Worm (Caenorhabditis elegans): ENCODE data around the gene cpin-1.

Gene cpin-1

DNA sequence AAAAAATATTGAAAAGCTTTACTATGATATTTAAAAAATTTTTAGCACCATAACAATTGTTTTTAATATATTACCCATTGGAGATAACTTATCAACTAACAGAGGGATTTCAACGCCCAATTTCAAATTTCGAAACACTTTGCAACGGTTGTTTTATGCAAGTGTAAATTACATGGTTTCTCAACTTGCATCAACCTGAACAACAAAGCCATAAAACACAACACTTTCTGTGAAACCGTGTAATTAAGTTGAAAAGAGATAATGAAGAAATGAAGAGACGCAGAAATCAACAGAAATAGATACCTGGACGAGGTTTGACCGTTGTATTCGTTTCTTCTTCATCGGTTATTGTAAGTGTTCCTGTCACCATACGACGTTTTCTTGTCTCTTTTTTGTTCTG lies at the start of gene cpin-1:
Gene cpin-1, plus strand, starts transcription at position 301 of the 400 bp plus-strand sequence.
- TF ChIP-seq ama-1 (optimal IDR thresholded peaks at IDR 0.05) (no peak), hnd-1 (tag; optimal IDR thresholded peaks at IDR 0.05) (no peak), scrt-1 (GFP tag; IDR thresholded peaks at IDR 0.05) (no peak), aly-1 (tag; optimal IDR thresholded peaks at IDR 0.05) (no peak)

DNA sequence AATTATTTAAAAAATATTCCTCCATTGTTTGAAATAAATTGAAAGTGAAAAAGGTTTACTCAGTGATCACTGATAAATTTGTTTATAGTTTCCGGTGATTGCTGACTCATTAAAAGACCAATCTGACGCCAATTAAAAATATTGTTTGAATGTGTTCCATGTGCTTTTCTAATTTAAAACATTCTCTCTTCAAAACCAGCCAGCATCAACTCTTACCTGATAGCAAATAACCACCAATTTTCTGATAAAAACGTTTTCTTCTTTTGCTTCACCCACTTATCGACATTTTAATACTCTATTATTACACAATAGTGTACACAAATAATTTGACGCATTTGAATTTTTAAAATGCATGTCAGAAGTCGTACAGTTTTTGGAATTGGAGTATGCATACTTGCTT lies 48.8 kb upstream of the cpin-1 start, which contains the start of gene F56D5.6:
Gene F56D5.6, plus strand, starts transcription at position 208 of the 400 bp plus-strand sequence.
- TF ChIP-seq ets-7 (tag; optimal IDR thresholded peaks at IDR 0.05) (no peak), ceh-36 (tag; optimal IDR thresholded peaks at IDR 0.05) (no peak)

DNA sequence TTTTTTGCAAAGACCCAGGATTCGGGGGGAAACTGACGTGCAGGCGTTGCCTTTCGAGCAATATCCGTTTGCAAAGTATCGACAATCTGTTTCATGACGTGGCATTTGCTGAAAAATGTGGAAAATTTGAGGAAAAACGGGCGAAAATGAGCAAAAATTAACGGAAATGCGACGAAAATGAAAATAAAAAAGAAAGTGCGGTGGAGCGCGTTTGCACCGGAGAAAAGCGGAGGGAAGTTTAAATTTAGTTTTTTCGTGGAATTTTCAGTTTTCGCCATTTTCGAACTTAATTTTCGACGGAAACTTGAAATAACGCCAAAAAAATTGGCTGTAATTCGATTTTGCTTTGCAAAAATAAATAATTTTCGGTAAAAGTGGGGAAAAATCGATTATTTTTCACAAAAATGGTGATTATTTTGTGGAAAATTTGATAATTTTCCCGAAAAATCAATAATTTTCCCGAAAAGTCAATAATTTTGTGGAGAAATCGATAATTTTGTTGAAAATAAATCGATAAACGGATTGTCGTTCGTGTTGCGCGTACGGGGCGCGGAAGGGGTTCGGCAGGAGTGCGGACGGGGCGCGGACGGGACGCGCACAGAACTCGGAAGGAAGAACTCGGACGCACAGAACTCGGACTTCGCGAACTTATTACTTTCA lies 46.6 kb upstream of the cpin-1 start:
- TF ChIP-seq ama-1 (optimal IDR thresholded peaks at IDR 0.05) (no peak), ceh-36 (tag; optimal IDR thresholded peaks at IDR 0.05) (no peak)

DNA sequence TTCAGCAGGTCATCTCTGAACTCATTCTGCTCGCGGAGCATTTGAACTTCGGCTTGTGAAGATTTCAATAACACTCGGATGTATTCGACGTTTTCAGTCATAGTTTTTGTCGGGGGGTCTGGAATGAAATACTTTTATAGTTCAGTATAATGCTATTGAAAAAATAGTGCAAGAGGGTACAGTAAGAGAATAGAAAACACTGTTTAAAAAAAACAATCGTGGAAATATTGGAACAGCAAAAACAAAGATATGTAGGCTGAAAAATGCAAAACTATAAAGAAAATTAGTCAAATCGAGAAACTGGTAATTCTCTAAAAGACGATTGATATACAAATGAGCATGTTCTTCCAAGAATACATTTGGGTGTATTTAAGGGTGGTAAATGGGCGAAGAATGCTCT lies 42.5 kb upstream of the cpin-1 start, which contains the start of gene F56D5.5:
Gene F56D5.5, minus strand, starts transcription at position 101 of the 400 bp plus-strand sequence.
- TF ChIP-seq hnd-1 (tag; optimal IDR thresholded peaks at IDR 0.05) (no peak), F13C5.2 (tag; optimal IDR thresholded peaks at IDR 0.05) (no peak), B0310.2 (tag; optimal IDR thresholded peaks at IDR 0.05) (no peak), flt-1 (GFP tag; IDR thresholded peaks at IDR 0.05) (no peak), ceh-36 (tag; optimal IDR thresholded peaks at IDR 0.05) (no peak), tbx-37 (GFP tag; conservative IDR thresholded peaks at IDR 0.05) (no peak), ama-1 (optimal IDR thresholded peaks at IDR 0.05) (no peak), tra-4 (tag; optimal IDR thresholded peaks at IDR 0.05) (no peak), tbx-11 (GFP tag; IDR thresholded peaks at IDR 0.05) (no peak), pes-1 (GFP tag; IDR thresholded peaks at IDR 0.05) (no peak), scrt-1 (GFP tag; IDR thresholded peaks at IDR 0.05) (no peak), ceh-13 (GFP tag; optimal IDR thresholded peaks at IDR 0.05) (no peak), ets-7 (tag; optimal IDR thresholded peaks at IDR 0.05) (no peak), hmg-4 (GFP tag; optimal IDR thresholded peaks at IDR 0.05) (no peak), hmbx-1 (tag; optimal IDR thresholded peaks at IDR 0.05) (no peak), aly-1 (tag; optimal IDR thresholded peaks at IDR 0.05) (no peak), sea-1 (GFP tag; conservative IDR thresholded peaks at IDR 0.05) (no peak)

DNA sequence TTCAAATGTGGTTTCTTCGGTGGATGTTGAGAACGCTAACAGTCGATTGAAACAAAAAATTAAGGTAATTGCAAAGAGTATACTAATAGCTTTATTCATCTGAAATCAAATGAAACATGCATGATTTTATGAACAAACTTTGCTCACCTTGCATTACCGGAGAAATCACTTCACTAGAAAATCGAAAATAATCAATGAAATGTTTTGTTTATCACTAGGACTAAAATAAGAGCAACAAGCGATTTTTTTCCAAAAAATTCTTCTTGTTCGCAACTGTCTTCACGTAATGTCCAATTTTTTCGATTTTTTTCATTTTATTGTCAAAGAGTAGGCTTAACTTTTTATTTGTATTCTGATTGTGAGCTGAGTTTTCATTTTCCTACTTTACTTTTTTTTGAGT lies 28.1 kb upstream of the cpin-1 start, which contains the start of gene F56D5.9:
Gene F56D5.9, minus strand, starts transcription at position 101 of the 400 bp plus-strand sequence.
- no peak for TF ChIP-seq sea-1 (GFP tag; conservative IDR thresholded peaks at IDR 0.05)

DNA sequence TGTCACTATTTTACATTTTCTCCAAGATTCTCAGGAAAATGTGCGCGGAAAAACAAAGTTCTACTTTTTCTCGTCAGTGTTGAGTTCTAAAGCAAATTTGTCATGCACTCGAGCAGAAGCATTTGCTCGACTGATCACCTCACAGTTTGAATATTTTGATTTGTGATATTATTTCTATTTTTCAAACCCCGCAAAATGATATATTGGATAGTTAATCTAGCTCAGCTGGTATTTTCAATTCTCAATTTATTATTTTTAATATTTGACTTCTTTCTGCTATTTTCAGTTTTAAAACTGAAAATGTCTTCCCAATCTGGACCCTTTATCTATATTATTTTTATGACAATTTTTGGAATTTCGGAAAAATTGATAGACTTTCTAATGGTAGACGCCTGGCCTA lies 27.4 kb upstream of the cpin-1 start, which contains the start of gene srxa-2:
Gene srxa-2, plus strand, starts transcription at position 301 of the 400 bp plus-strand sequence.
- TF ChIP-seq F13C5.2 (tag; optimal IDR thresholded peaks at IDR 0.05) (no peak), pes-1 (GFP tag; IDR thresholded peaks at IDR 0.05) (no peak), ets-7 (tag; optimal IDR thresholded peaks at IDR 0.05) (no peak), tra-4 (tag; optimal IDR thresholded peaks at IDR 0.05) (no peak), sea-1 (GFP tag; conservative IDR thresholded peaks at IDR 0.05) (no peak), hnd-1 (tag; optimal IDR thresholded peaks at IDR 0.05) (no peak), ceh-13 (GFP tag; optimal IDR thresholded peaks at IDR 0.05) (no peak), scrt-1 (GFP tag; IDR thresholded peaks at IDR 0.05) (no peak), tbx-37 (GFP tag; conservative IDR thresholded peaks at IDR 0.05) (no peak), ama-1 (optimal IDR thresholded peaks at IDR 0.05) (no peak)

DNA sequence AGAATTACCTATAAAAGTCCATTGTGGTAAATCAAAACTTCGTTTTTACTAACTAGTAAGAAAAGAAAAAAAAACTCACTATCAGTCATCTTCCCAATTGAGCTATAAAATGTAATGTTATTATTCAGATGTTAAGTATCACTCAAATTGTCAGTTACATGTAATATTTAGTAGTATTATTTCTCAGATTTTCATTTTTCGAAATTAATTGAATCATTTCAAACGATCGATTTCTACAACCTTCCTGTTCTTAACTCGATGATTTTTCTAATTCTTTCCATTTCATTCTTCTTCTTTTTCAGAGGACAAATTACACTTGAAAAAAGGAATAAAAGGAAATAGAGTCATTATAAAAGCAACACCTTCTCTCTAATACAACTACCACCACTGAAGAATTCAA lies 22.5 kb upstream of the cpin-1 start, which contains the start of gene F59B8.1:
Gene F59B8.1, plus strand, starts transcription at position 301 of the 400 bp plus-strand sequence.
- TF ChIP-seq B0310.2 (tag; optimal IDR thresholded peaks at IDR 0.05) (no peak), pes-1 (GFP tag; IDR thresholded peaks at IDR 0.05) (no peak), hnd-1 (tag; optimal IDR thresholded peaks at IDR 0.05) (no peak)

DNA sequence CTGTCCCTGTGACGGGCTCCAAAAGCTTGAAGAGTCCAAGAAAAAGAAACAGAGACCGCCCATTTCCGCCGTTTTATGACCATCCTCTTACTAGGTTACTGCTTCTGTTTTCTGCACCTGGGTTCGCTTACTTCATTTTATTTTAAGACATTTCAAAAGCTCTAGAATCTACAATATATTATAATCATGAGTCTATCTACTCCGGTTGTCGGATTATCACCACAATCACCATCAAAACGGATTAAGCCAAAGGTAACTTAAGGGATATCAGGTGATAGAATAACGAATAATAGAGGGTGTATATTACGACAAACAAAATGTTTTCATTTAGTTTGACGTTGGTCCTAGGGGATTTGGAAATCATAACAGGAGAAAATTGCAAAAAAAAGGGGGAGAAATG lies 18.1 kb upstream of the cpin-1 start:
- no peak for TF ChIP-seq ets-7 (tag; optimal IDR thresholded peaks at IDR 0.05)
- TF ChIP-seq F13C5.2 (tag; optimal IDR thresholded peaks at IDR 0.05), result no peak
- no peak for TF ChIP-seq scrt-1 (GFP tag; IDR thresholded peaks at IDR 0.05)
- TF ChIP-seq ceh-13 (GFP tag; optimal IDR thresholded peaks at IDR 0.05), result no peak

DNA sequence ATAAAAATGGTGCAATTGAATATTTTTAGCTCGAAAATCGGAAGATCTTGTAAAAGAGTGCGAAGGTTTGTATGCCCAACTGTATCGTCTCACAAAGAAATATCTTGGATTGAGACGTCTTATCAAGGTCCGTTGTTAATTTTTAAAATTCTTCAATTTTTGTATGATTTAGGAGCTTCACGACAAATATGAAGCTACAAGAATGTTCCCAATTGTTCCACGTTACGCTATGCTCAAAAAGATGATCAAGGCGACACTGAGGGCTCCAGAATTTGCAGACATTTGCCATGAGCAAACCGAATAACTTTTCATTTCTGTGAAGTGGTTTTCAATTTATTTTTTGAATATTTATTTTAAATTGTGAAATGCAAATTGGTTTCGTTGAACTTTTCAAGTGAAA lies 11.7 kb upstream of the cpin-1 start:
- TF ChIP-seq ets-7 (tag; optimal IDR thresholded peaks at IDR 0.05) (no peak), hmg-4 (GFP tag; optimal IDR thresholded peaks at IDR 0.05) (no peak), ceh-36 (tag; optimal IDR thresholded peaks at IDR 0.05) (no peak), B0310.2 (tag; optimal IDR thresholded peaks at IDR 0.05) (no peak), ama-1 (optimal IDR thresholded peaks at IDR 0.05) (no peak), F13C5.2 (tag; optimal IDR thresholded peaks at IDR 0.05) (no peak)

Data from whole organism, early embryonic.